Fruit fly (Drosophila melanogaster) S2 (cell line): ENCODE measurements around the gene CarT.
A peak's percentile ranks its signal among the peaks of the same experiment; 100 is the strongest.

Experiments used
- CG8478 ChIP-seq: fragments of >200 bp; optimal IDR thresholded peaks from 2 replicates; lab custom pipeline; 2018
- CTCF ChIP-seq, 2 experiments: fragments of >200 bp; optimal IDR thresholded peaks; 2 replicates each; lab custom pipeline; 2018

CarT gene

dm6 chr2L:20730182-20730581 is at the start of gene CarT:
CarT (minus strand) TSS chr2L:20730282.
- TF ChIP-seq CTCF (optimal IDR thresholded peaks at IDR 0.05; lab: Kevin White, UChicago) (no peak), CG8478 (lab: Kevin White, UChicago) (no peak)

dm6 chr2L:20778380-20778779 is 48.3 kb upstream of the CarT start:
- no peak for TF ChIP-seq CTCF (optimal IDR thresholded peaks at IDR 0.05; lab: Kevin White, UChicago)
- TF ChIP-seq CG8478 (lab: Kevin White, UChicago) = no peak

- TF ChIP-seq CTCF (optimal IDR thresholded peaks at IDR 0.05; lab: Kevin White, UChicago) = no peak
- no peak for TF ChIP-seq CG8478 (lab: Kevin White, UChicago)
Measured at dm6 chr2L:20776940-20777502, 46.9 kb upstream of the CarT start.

dm6 chr2L:20775941-20776340 is 45.9 kb upstream of the CarT start:
- TF ChIP-seq CTCF (optimal IDR thresholded peaks at IDR 0.05; lab: Kevin White, UChicago) (no peak), CG8478 (lab: Kevin White, UChicago) (no peak)

- TF ChIP-seq CG8478 (lab: Kevin White, UChicago) = no peak
- no peak for TF ChIP-seq CTCF (optimal IDR thresholded peaks at IDR 0.05; lab: Kevin White, UChicago)
Measured at dm6 chr2L:20774464-20774863, 44.4 kb upstream of the CarT start.

- no peak for TF ChIP-seq CG8478 (lab: Kevin White, UChicago)
- no peak for TF ChIP-seq CTCF (optimal IDR thresholded peaks at IDR 0.05; lab: Kevin White, UChicago)
Measured at dm6 chr2L:20773453-20774054, 43.5 kb upstream of the CarT start.

- peak; percentile 52 to 64 for TF ChIP-seq CTCF (optimal IDR thresholded peaks at IDR 0.05; lab: Kevin White, UChicago)
- no peak for TF ChIP-seq CG8478 (lab: Kevin White, UChicago)
Measured at dm6 chr2L:20770242-20770769, 40.2 kb upstream of the CarT start, which contains the start of gene cad. cad (plus strand) TSS chr2L:20770731.

- TF ChIP-seq CG8478 (lab: Kevin White, UChicago) = no peak
- TF ChIP-seq CTCF (optimal IDR thresholded peaks at IDR 0.05; lab: Kevin White, UChicago) = no peak
Measured at dm6 chr2L:20768568-20769071, 38.5 kb upstream of the CarT start.

dm6 chr2L:20764663-20765062 is 34.6 kb upstream of the CarT start:
- TF ChIP-seq CTCF (optimal IDR thresholded peaks at IDR 0.05; lab: Kevin White, UChicago) = no peak
- TF ChIP-seq CG8478 (lab: Kevin White, UChicago) = no peak

- TF ChIP-seq CG8478 (lab: Kevin White, UChicago) (no peak), CTCF (optimal IDR thresholded peaks at IDR 0.05; lab: Kevin White, UChicago) (no peak)
Measured at dm6 chr2L:20761951-20762538, 32.0 kb upstream of the CarT start.

- no peak for TF ChIP-seq CG8478 (lab: Kevin White, UChicago)
- TF ChIP-seq CTCF (optimal IDR thresholded peaks at IDR 0.05; lab: Kevin White, UChicago) = no peak
Measured at dm6 chr2L:20760956-20761355, 30.9 kb upstream of the CarT start.

dm6 chr2L:20759809-20760485 is 29.9 kb upstream of the CarT start:
- no peak for TF ChIP-seq CG8478 (lab: Kevin White, UChicago)
- no peak for TF ChIP-seq CTCF (optimal IDR thresholded peaks at IDR 0.05; lab: Kevin White, UChicago)

- TF ChIP-seq CTCF (optimal IDR thresholded peaks at IDR 0.05; lab: Kevin White, UChicago) (no peak), CG8478 (lab: Kevin White, UChicago) (no peak)
Measured at dm6 chr2L:20758847-20759465, 28.9 kb upstream of the CarT start.

dm6 chr2L:20758188-20758846 is 28.2 kb upstream of the CarT start:
- TF ChIP-seq CG8478 (lab: Kevin White, UChicago) (no peak), CTCF (optimal IDR thresholded peaks at IDR 0.05; lab: Kevin White, UChicago) (no peak)
